Fruit fly (Drosophila melanogaster): ENCODE results near the gene sinu.

DNA sequence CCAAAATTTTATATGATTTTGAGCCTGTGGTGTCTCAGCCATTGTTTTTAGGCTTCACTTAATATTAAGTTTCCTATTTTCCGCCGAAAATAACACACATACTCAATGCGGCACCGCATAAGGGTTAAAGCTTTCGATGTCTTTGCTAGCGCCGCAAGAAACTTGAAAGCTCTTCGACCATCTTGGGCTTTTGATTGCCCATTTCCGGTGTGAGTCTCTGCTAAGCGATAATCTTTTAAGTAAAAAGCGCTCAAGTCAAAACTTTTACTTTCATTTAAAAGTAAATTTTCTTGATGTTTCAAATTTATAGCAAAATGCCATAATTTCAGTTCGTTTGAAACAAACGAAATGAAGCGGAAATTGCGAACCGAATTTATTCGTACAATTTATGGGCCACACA is 49.4 kb downstream of the sinu start:
- peak; percentile 49 for TF ChIP-seq ey (GFP tag; optimal IDR thresholded peaks at IDR 0.05)
- TF ChIP-seq Vsx2 (GFP tag; optimal IDR thresholded peaks at IDR 0.05; ENCODE audit: partially characterized antibody), result no peak
- no peak for TF ChIP-seq lola (GFP tag; optimal IDR thresholded peaks at IDR 0.05)
- peak; percentile 22 for TF ChIP-seq woc (GFP tag; optimal IDR thresholded peaks at IDR 0.05)
- TF ChIP-seq Dfd (GFP tag; optimal IDR thresholded peaks at IDR 0.05), result no peak
- TF ChIP-seq usp (GFP tag; optimal IDR thresholded peaks at IDR 0.05), result no peak

Data from whole organism, wandering third instar larva.